Worm (Caenorhabditis elegans): ENCODE measurements around the gene D1086.17.

D1086.17 gene

DNA sequence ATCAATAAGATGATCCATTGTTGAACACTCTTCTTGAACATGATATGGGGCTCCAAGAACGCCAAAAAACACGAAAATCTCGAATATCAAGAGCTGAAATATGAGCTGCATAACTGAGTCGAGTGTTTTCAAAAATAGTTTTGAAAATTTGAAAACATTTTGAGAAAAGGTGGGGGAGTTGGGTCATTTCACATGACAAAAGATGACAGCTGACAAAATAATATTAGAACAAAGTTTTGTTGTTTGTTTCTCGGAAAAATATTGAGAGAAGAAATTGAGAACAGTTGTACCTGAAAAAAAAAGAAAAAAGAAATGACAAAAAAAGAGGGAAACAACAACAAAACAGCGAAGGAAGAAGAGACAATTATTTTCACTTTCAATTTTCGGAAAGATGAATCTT lies 30.9 kb downstream of the D1086.17 start, which contains the start of the genes D1086.2 and D1086.1:
TSS of gene D1086.2 (minus strand) at position 150 of the 400 bp plus-strand sequence.
TSS of gene D1086.1 (plus strand) at position 340 of the 400 bp plus-strand sequence.
- TF ChIP-seq ceh-18 (tag; optimal IDR thresholded peaks at IDR 0.05) (no peak), F13H6.1 (tag; optimal IDR thresholded peaks at IDR 0.05) (no peak), ceh-24 (tag; optimal IDR thresholded peaks at IDR 0.05) (no peak), unc-55 (GFP tag; optimal IDR thresholded peaks at IDR 0.05) (no peak), npax-4 (tag; optimal IDR thresholded peaks at IDR 0.05) (no peak), pha-2 (tag; optimal IDR thresholded peaks at IDR 0.05) (no peak), fax-1 (tag; optimal IDR thresholded peaks at IDR 0.05) (no peak), pag-3 (tag; optimal IDR thresholded peaks at IDR 0.05; ENCODE audit: borderline replicate concordance) (no peak), K02D7.2 (tag; optimal IDR thresholded peaks at IDR 0.05) (no peak), ref-2 (tag; optimal IDR thresholded peaks at IDR 0.05) (no peak), tbx-2 (tag; optimal IDR thresholded peaks at IDR 0.05) (no peak), T23F11.4 (GFP tag; optimal IDR thresholded peaks at IDR 0.05) (no peak), ceh-2 (tag; optimal IDR thresholded peaks at IDR 0.05) (no peak)

ce11 chrV:14100886-14101285 lies 33.2 kb downstream of the D1086.17 start, which contains the start of gene D1086.12:
Gene D1086.12, plus strand, starts transcription at chrV:14101186.
- TF ChIP-seq nhr-232 (tag; optimal IDR thresholded peaks at IDR 0.05) (no peak), ref-2 (tag; optimal IDR thresholded peaks at IDR 0.05) (no peak), ceh-30 (tag; optimal IDR thresholded peaks at IDR 0.05) (no peak), C38D4.7 (GFP tag; optimal IDR thresholded peaks at IDR 0.05) (no peak), ceh-34 (tag; optimal IDR thresholded peaks at IDR 0.05) (no peak), pax-1 (tag; optimal IDR thresholded peaks at IDR 0.05) (no peak), ceh-48 (tag; optimal IDR thresholded peaks at IDR 0.05) (no peak), unc-86 (tag; optimal IDR thresholded peaks at IDR 0.05) (no peak), fkh-10 (GFP tag; optimal IDR thresholded peaks at IDR 0.05) (no peak), ceh-19 (GFP tag; optimal IDR thresholded peaks at IDR 0.05) (no peak), hlh-30 (tag; optimal IDR thresholded peaks at IDR 0.05; ENCODE audit: insufficient read depth) (no peak), C08G9.2 (tag; optimal IDR thresholded peaks at IDR 0.05) (no peak), Y22D7AL.16 (tag; optimal IDR thresholded peaks at IDR 0.05) (no peak), pros-1 (tag; optimal IDR thresholded peaks at IDR 0.05) (no peak), ceh-24 (tag; optimal IDR thresholded peaks at IDR 0.05) (no peak), pha-2 (tag; optimal IDR thresholded peaks at IDR 0.05) (no peak), hlh-8 (tag; optimal IDR thresholded peaks at IDR 0.05) (no peak), ceh-6 (GFP tag; optimal IDR thresholded peaks at IDR 0.05) (no peak)

- no peak for TF ChIP-seq ceh-48 (tag; optimal IDR thresholded peaks at IDR 0.05)
- no peak for TF ChIP-seq Y22D7AL.16 (tag; optimal IDR thresholded peaks at IDR 0.05)
- no peak for TF ChIP-seq zip-5 (tag; optimal IDR thresholded peaks at IDR 0.05)
- TF ChIP-seq che-1 (tag; optimal IDR thresholded peaks at IDR 0.05): no peak
- TF ChIP-seq lin-11 (tag; optimal IDR thresholded peaks at IDR 0.05): no peak
- TF ChIP-seq nfya-1 (tag; optimal IDR thresholded peaks at IDR 0.05): no peak
- TF ChIP-seq tbx-7 (tag; optimal IDR thresholded peaks at IDR 0.05): no peak
- TF ChIP-seq ceh-45 (GFP tag; IDR thresholded peaks at IDR 0.05): no peak
- no peak for TF ChIP-seq unc-86 (tag; optimal IDR thresholded peaks at IDR 0.05)
- no peak for TF ChIP-seq dmd-4 (tag; optimal IDR thresholded peaks at IDR 0.05; ENCODE audit: borderline replicate concordance)
- TF ChIP-seq npax-4 (tag; optimal IDR thresholded peaks at IDR 0.05): no peak
- TF ChIP-seq madf-2 (tag; optimal IDR thresholded peaks at IDR 0.05): no peak
- TF ChIP-seq ceh-19 (GFP tag; optimal IDR thresholded peaks at IDR 0.05): no peak
- no peak for TF ChIP-seq mec-3 (tag; optimal IDR thresholded peaks at IDR 0.05; ENCODE audit: borderline replicate concordance)
- no peak for TF ChIP-seq ceh-22 (tag; optimal IDR thresholded peaks at IDR 0.05)
- TF ChIP-seq odd-2 (tag; optimal IDR thresholded peaks at IDR 0.05): no peak
Measured at ce11 chrV:14103970-14104369, 36.3 kb downstream of the D1086.17 start, which contains the start of gene D1086.9. Gene D1086.9, plus strand, starts transcription at chrV:14104270.
